Worm (Caenorhabditis elegans): ENCODE measurements around the gene stn-2.

DNA sequence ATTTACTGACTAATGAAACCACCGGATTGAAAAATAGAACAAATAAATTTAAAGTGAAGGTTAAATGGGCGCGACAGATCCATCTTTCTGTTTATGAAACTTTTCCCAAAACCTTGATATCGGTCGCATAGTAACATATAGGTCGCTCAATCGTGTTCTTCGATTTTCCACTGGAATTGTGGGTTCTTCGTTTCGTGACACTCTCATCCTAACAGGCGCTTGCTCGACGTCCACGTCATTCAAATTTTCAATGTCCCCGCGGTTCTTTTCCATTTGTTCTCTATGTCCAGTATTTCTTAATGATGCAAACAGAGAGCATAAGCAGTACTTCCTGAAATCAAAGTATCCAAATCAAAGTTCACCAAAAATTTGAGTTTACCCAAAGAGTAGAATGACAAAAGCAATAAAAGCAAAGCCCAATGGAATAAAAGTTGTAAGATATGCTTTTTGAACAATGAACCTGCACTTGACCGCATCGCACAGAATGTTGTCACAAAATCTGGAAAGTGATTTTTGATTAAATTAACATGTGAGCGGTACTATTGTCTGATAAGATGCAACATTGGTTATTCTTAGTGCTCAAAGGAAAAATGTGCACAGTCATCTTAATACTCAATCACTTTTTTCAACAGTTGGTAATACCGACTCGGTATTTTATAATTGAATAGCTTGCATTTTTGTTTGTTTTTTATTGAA, 12.9 kb downstream of the stn-2 start, which contains the start of gene F27D9.13:
- TF ChIP-seq him-1 (tag; optimal IDR thresholded peaks at IDR 0.05), result no peak
- no peak for TF ChIP-seq dao-5 (tag; optimal IDR thresholded peaks at IDR 0.05)
